Worm (Caenorhabditis elegans) whole organism, mixed stage, embryonic: ENCODE data around the gene srh-125.

Source experiments
- blmp-1 ChIP-seq: fragments of 150-350 bp; optimal IDR thresholded peaks from 2 replicates; lab custom pipeline; 2014; ENCODE audit warnings: missing biosample characterization, missing genetic modification characterization
- ceh-83 ChIP-seq: fragments of 200-800 bp; sonication (Bioruptor generic); optimal IDR thresholded peaks from 2 replicates; lab custom pipeline; 2018; ENCODE audit warnings: mild to moderate bottlenecking, missing genetic modification characterization, missing compliant biosample characterization
- ces-1 ChIP-seq: fragments of 150-350 bp; optimal IDR thresholded peaks from 2 replicates; lab custom pipeline; 2014; ENCODE audit warnings: missing biosample characterization, missing genetic modification reagents, missing genetic modification characterization
- elt-1 ChIP-seq: sonication (generic microtip); optimal IDR thresholded peaks from 2 replicates; lab custom pipeline; 2017; ENCODE audit warnings: missing genetic modification characterization, mild to moderate bottlenecking, missing compliant biosample characterization, antibody characterized with exemption, moderate library complexity, borderline replicate concordance; ENCODE audit not compliant: insufficient read depth
- elt-3 ChIP-seq: fragments of 150-350 bp; optimal IDR thresholded peaks from 2 replicates; lab custom pipeline; 2014; ENCODE audit warnings: missing biosample characterization, missing genetic modification characterization
- mep-1 ChIP-seq: fragments of 150-350 bp; optimal IDR thresholded peaks from 2 replicates; lab custom pipeline; 2017; ENCODE audit warnings: missing biosample characterization, missing genetic modification reagents, missing genetic modification characterization, inconsistent platforms
- nhr-2 ChIP-seq: fragments of 150-350 bp; optimal IDR thresholded peaks from 2 replicates; lab custom pipeline; 2014; ENCODE audit warnings: missing biosample characterization, missing genetic modification characterization
- nhr-28 ChIP-seq: fragments of 150-350 bp; optimal IDR thresholded peaks from 2 replicates; lab custom pipeline; 2014; ENCODE audit warnings: missing biosample characterization, missing genetic modification characterization
- nhr-76 ChIP-seq: sonication (generic microtip); optimal IDR thresholded peaks from 2 replicates; lab custom pipeline; 2017; ENCODE audit warnings: missing biosample characterization, missing genetic modification characterization
- pha-4 ChIP-seq: fragments of 150-350 bp; optimal IDR thresholded peaks from 2 replicates; lab custom pipeline; 2018; ENCODE audit warnings: missing biosample characterization, missing genetic modification reagents, missing genetic modification characterization
- snpc-4 ChIP-seq: fragments of 150-350 bp; optimal IDR thresholded peaks from 2 replicates; lab custom pipeline; 2014; ENCODE audit warnings: missing biosample characterization, missing genetic modification characterization
- zip-8 ChIP-seq: fragments of 150-350 bp; optimal IDR thresholded peaks from 2 replicates; lab custom pipeline; 2014; ENCODE audit warnings: missing biosample characterization, missing genetic modification characterization
- ztf-11 ChIP-seq: fragments of 150-350 bp; optimal IDR thresholded peaks from 2 replicates; lab custom pipeline; 2014; ENCODE audit warnings: missing biosample characterization, missing genetic modification characterization

- TF ChIP-seq ceh-83 (GFP tag; lab: Kevin White, UChicago), result no peak
- no peak for TF ChIP-seq nhr-76 (tag; lab: Kevin White, UChicago)
- no peak for TF ChIP-seq snpc-4 (tag; lab: Kevin White, UChicago)
- TF ChIP-seq pha-4 (tag; lab: Kevin White, UChicago), result no peak
- TF ChIP-seq ces-1, result no peak
- TF ChIP-seq mep-1 (tag; lab: Kevin White, UChicago), result no peak
- TF ChIP-seq ztf-11 (tag; lab: Kevin White, UChicago), result no peak
- TF ChIP-seq elt-1, result no peak
- no peak for TF ChIP-seq nhr-28 (tag; lab: Kevin White, UChicago)
- no peak for TF ChIP-seq elt-3
- TF ChIP-seq nhr-2 (tag; lab: Kevin White, UChicago), result no peak
- TF ChIP-seq zip-8 (tag; lab: Kevin White, UChicago), result no peak
- TF ChIP-seq blmp-1 (tag; lab: Kevin White, UChicago), result no peak
Observed at ce11 chrV:7501194-7501593, 24.5 kb upstream of the srh-125 start.
